Fruit fly (Drosophila melanogaster): ENCODE results near the gene CG5039.

Gene CG5039

DNA sequence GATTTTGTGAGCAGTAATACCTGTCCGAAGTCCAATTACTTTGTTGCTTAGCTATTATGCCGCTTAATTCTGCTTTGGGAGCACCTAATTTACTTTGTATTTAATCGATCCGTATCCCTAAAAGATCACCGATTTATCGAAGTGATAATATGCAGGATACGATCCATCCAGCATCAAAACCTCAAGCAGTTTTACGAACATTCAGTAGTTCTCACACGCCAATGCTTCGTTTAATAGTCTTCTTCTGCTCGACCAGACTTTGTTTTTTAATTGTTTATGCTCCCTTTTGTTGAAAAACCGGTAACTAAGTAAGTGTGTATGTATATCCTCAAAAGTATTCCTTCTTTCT is 30.3 kb upstream of the CG5039 start (continued):
- no peak for TF ChIP-seq stc (GFP tag; IDR thresholded peaks at IDR 0.05)
- no peak for TF ChIP-seq CG4404 (GFP tag; IDR thresholded peaks at IDR 0.05)
- no peak for TF ChIP-seq Sry-β (GFP tag; optimal IDR thresholded peaks at IDR 0.05)
- TF ChIP-seq Bgb (GFP tag; IDR thresholded peaks at IDR 0.05; ENCODE audit: partially characterized antibody): no peak
- TF ChIP-seq Doc3 (GFP tag; IDR thresholded peaks at IDR 0.05; ENCODE audit: partially characterized antibody): peak; percentile 3; the same call in 1 of the 3 replicates
- no peak for TF ChIP-seq CG7372 (GFP tag; IDR thresholded peaks at IDR 0.05)
- peak; percentile 1 for TF ChIP-seq CG8924 (tag; optimal IDR thresholded peaks at IDR 0.05)
- TF ChIP-seq Drgx (GFP tag; IDR thresholded peaks at IDR 0.05): no peak
- TF ChIP-seq CG30020 (tag; optimal IDR thresholded peaks at IDR 0.05): peak; percentile 52
- no peak for TF ChIP-seq eve (GFP tag; optimal IDR thresholded peaks at IDR 0.05)
- no peak for TF ChIP-seq CG15696 (tag; optimal IDR thresholded peaks at IDR 0.05)
- no peak for TF ChIP-seq CG6791 (GFP tag; IDR thresholded peaks at IDR 0.05; ENCODE audit: partially characterized antibody)
- peak in 1 of 3 experiments; percentile 15 for TF ChIP-seq lola (GFP tag; optimal IDR thresholded peaks at IDR 0.05)
- 0 out of 3 replicates have a peak, but pooled peaks have one; percentile 3 for TF ChIP-seq row (GFP tag; IDR thresholded peaks at IDR 0.05)
- no peak for TF ChIP-seq CG11093 (GFP tag; IDR thresholded peaks at IDR 0.05)
- TF ChIP-seq ranshi (GFP tag; IDR thresholded peaks at IDR 0.05): peak; percentile 33; the same call in 1 of the 2 replicates

DNA sequence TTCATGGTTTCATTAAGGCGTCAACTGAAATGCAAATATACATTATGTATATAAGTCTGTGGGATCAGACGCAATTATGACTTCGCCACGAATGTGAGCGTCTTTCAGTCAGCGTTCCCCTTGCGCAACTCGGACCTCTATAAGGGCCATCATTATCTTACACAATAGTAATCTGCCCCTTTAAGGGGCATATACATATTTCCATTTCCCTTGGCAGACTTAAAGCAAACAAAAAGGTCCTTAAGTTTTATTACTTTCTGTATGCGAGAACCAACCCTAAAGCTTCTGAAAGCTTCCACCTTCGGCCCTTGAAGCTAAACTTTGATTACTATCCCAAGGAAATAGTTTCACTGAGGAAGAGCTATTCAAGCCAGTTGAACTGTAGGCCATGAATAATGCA is 28.1 kb upstream of the CG5039 start:
- TF ChIP-seq fd3F (GFP tag; optimal IDR thresholded peaks at IDR 0.05): no peak
- peak; percentile 58 for TF ChIP-seq sens (GFP tag)
- TF ChIP-seq Pdp1 (GFP tag; optimal IDR thresholded peaks at IDR 0.05): peak in 1 of 2 experiments; percentile 32
- peak; percentile 64 for TF ChIP-seq CG13894 (tag; optimal IDR thresholded peaks at IDR 0.05)
- TF ChIP-seq abd-A (tag; optimal IDR thresholded peaks at IDR 0.05): peak; percentile 52

DNA sequence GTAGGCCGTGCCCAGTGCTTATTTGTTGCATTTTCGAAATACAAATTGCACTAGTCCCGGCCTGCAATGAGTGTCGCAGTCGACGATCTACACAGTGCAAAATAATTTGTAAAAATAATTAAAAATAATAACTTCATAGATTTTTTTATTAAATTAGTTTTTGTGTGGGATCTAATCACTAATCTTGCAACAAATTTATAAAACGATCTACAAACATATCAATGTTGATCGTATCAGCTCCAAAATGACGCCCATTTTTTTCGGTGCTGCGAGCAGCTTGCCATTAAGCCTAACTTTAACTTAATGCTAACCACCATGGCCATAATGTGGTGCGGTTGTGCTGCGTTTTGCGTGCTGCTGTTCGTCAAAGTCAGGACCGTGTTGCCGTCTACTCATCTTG is 27.1 kb upstream of the CG5039 start:
- TF ChIP-seq sens (GFP tag): peak; percentile 27
- no peak for TF ChIP-seq Fer1 (GFP tag; optimal IDR thresholded peaks at IDR 0.05)
- 0 out of 2 replicates have a peak, but pooled peaks have one; percentile 0 for TF ChIP-seq nerfin-2 (GFP tag; IDR thresholded peaks at IDR 0.05; ENCODE audit: partially characterized antibody)
- TF ChIP-seq hkb (optimal IDR thresholded peaks at IDR 0.05): no peak
- peak; percentile 60 for TF ChIP-seq hkb (GFP tag; IDR thresholded peaks at IDR 0.05)
- peak; percentile 34 for TF ChIP-seq CG2712 (tag; optimal IDR thresholded peaks at IDR 0.05)
- no peak for TF ChIP-seq CG7745 (tag; optimal IDR thresholded peaks at IDR 0.05)
- TF ChIP-seq corto (GFP tag; optimal IDR thresholded peaks at IDR 0.05): peak; percentile 22
- TF ChIP-seq nmo (GFP tag; optimal IDR thresholded peaks at IDR 0.05): peak; percentile 0
- TF ChIP-seq ac (GFP tag; optimal IDR thresholded peaks at IDR 0.05): no peak
- peak; percentile 39 for TF ChIP-seq unpg (GFP tag; optimal IDR thresholded peaks at IDR 0.05)
- TF ChIP-seq Ada2b (GFP tag; IDR thresholded peaks at IDR 0.05): peak; percentile 41; the same call in 1 of the 2 replicates
- no peak for TF ChIP-seq pan (optimal IDR thresholded peaks at IDR 0.05)
- TF ChIP-seq pan (GFP tag; optimal IDR thresholded peaks at IDR 0.05 in 1 of 2, IDR thresholded peaks at IDR 0.05 in 1 of 2): peak in 1 of 2 experiments; percentile 40
- TF ChIP-seq Ptx1 (GFP tag; IDR thresholded peaks at IDR 0.05): 0 out of 2 replicates have a peak, but pooled peaks have one; percentile 36
- TF ChIP-seq row (GFP tag; IDR thresholded peaks at IDR 0.05): peak; percentile 46; the same call in 2 of the 3 replicates
- TF ChIP-seq maf-S (GFP tag; optimal IDR thresholded peaks at IDR 0.05): no peak
- peak; percentile 32 for TF ChIP-seq CG12391 (tag; optimal IDR thresholded peaks at IDR 0.05)
- TF ChIP-seq bsh (GFP tag; optimal IDR thresholded peaks at IDR 0.05): peak in 1 of 2 experiments; percentile 16
- no peak for TF ChIP-seq Dll (GFP tag; IDR thresholded peaks at IDR 0.05; ENCODE audit: partially characterized antibody)
- no peak for TF ChIP-seq Hmx (GFP tag; optimal IDR thresholded peaks at IDR 0.05)
- no peak for TF ChIP-seq Antp (GFP tag; optimal IDR thresholded peaks at IDR 0.05)
- peak; percentile 4 for TF ChIP-seq CG10267 (tag; optimal IDR thresholded peaks at IDR 0.05)
- TF ChIP-seq croc (GFP tag; conservative IDR thresholded peaks at IDR 0.05): no peak
- TF ChIP-seq ind (GFP tag; optimal IDR thresholded peaks at IDR 0.05): peak; percentile 16
- TF ChIP-seq CG6254 (GFP tag; optimal IDR thresholded peaks at IDR 0.05): peak; percentile 2
- TF ChIP-seq wdn (GFP tag; IDR thresholded peaks at IDR 0.05): 0 out of 2 replicates have a peak, but pooled peaks have one; percentile 12
- TF ChIP-seq CG15601 (tag; optimal IDR thresholded peaks at IDR 0.05): no peak
- no peak for TF ChIP-seq mam (GFP tag; optimal IDR thresholded peaks at IDR 0.05)

Data from whole organism, embryonic.